Worm (Caenorhabditis elegans) whole organism, midembryonic: ENCODE measurements around the gene str-256.

Source experiments
- T22C8.4 ChIP-seq: fragments of 200-800 bp; sonication (Bioruptor generic); IDR thresholded peaks from 2 replicates; pipeline ENCODE4 v1.3.6; 2022; ENCODE audit warnings: missing genetic modification characterization, missing compliant biosample characterization
- cog-1 ChIP-seq: sonication (generic microtip); optimal IDR thresholded peaks from 2 replicates; lab custom pipeline; 2016; ENCODE audit warnings: missing genetic modification characterization, missing compliant biosample characterization
- flt-1 ChIP-seq: fragments of 200-800 bp; sonication (Bioruptor generic); IDR thresholded peaks from 2 replicates; pipeline ENCODE4 v1.3.6; 2022; ENCODE audit warnings: missing genetic modification characterization, missing compliant biosample characterization
- klf-2 ChIP-seq: fragments of 200-800 bp; sonication (Bioruptor generic); conservative IDR thresholded peaks from 2 replicates; pipeline ENCODE4 v1.3.6; 2022; ENCODE audit warnings: missing genetic modification reagents, missing genetic modification characterization, missing compliant biosample characterization
- ref-1 ChIP-seq: fragments of 200-800 bp; sonication (Bioruptor generic); conservative IDR thresholded peaks from 2 replicates; pipeline ENCODE4 v1.3.6; 2022; ENCODE audit warnings: missing genetic modification reagents, missing genetic modification characterization, missing compliant biosample characterization
- tab-1 ChIP-seq: fragments of 200-800 bp; sonication (Bioruptor generic); IDR thresholded peaks from 2 replicates; pipeline ENCODE4 v1.3.6; 2022; ENCODE audit warnings: missing genetic modification characterization, missing compliant biosample characterization
- ztf-23 ChIP-seq: fragments of 200-800 bp; sonication (Bioruptor generic); IDR thresholded peaks from 2 replicates; pipeline ENCODE4 v1.3.6; 2022; ENCODE audit warnings: missing genetic modification reagents, missing genetic modification characterization, missing compliant biosample characterization
- ztf-29 ChIP-seq: fragments of 200-800 bp; sonication (Bioruptor generic); IDR thresholded peaks from 2 replicates; pipeline ENCODE4 v1.3.6; 2022; ENCODE audit warnings: missing genetic modification reagents, missing genetic modification characterization, missing compliant biosample characterization

- TF ChIP-seq flt-1 (GFP tag; lab: Robert Waterston, UW): no peak
- no peak for TF ChIP-seq tab-1 (GFP tag; lab: Robert Waterston, UW)
- TF ChIP-seq cog-1 (tag; lab: Kevin White, UChicago): no peak
- TF ChIP-seq T22C8.4: no peak
- no peak for TF ChIP-seq klf-2
- no peak for TF ChIP-seq ztf-29 (GFP tag; lab: Robert Waterston, UW)
- TF ChIP-seq ref-1 (GFP tag; lab: Robert Waterston, UW): no peak
- TF ChIP-seq ztf-23 (GFP tag; lab: Robert Waterston, UW): no peak
Observed at ce11 chrV:524058-524457, 22.9 kb upstream of the str-256 start, which contains the start of gene lipl-3.
